Worm (Caenorhabditis elegans) whole organism, late embryonic: Measurements from ENCODE around the gene E01G6.1.

Experiments used
- ceh-22 ChIP-seq: sonication (generic microtip); optimal IDR thresholded peaks from 2 replicates; lab custom pipeline; 2017; ENCODE audit warnings: missing biosample characterization, missing genetic modification characterization
- ceh-45 ChIP-seq: fragments of 200-800 bp; sonication (Bioruptor generic); IDR thresholded peaks from 2 replicates; pipeline ENCODE4 v1.3.6; 2022; ENCODE audit warnings: missing genetic modification reagents, missing genetic modification characterization, missing compliant biosample characterization
- che-1 ChIP-seq: sonication (generic microtip); optimal IDR thresholded peaks from 2 replicates; lab custom pipeline; 2016; ENCODE audit warnings: mild to moderate bottlenecking, missing genetic modification characterization, missing compliant biosample characterization
- gmeb-2 ChIP-seq: sonication (generic microtip); optimal IDR thresholded peaks from 2 replicates; lab custom pipeline; 2016; ENCODE audit warnings: missing genetic modification characterization, inconsistent platforms, missing compliant biosample characterization
- hlh-6 ChIP-seq: sonication (generic microtip); optimal IDR thresholded peaks from 2 replicates; lab custom pipeline; 2016; ENCODE audit warnings: missing genotype, missing genetic modification characterization, missing compliant biosample characterization
- npax-4 ChIP-seq: sonication (generic microtip); optimal IDR thresholded peaks from 2 replicates; lab custom pipeline; 2016; ENCODE audit warnings: missing genetic modification characterization, missing compliant biosample characterization
- pha-2 ChIP-seq: sonication (generic microtip); optimal IDR thresholded peaks from 2 replicates; lab custom pipeline; 2017; ENCODE audit warnings: mild to moderate bottlenecking, missing genetic modification characterization, missing compliant biosample characterization
- pha-4 ChIP-seq: fragments of 150-350 bp; optimal IDR thresholded peaks from 2 replicates; lab custom pipeline; 2018; ENCODE audit warnings: missing biosample characterization, missing genetic modification reagents, missing genetic modification characterization
- ref-2 ChIP-seq: sonication (generic microtip); optimal IDR thresholded peaks from 2 replicates; lab custom pipeline; 2016; ENCODE audit warnings: missing genetic modification characterization, missing compliant biosample characterization
- tbx-2 ChIP-seq: sonication (generic microtip); optimal IDR thresholded peaks from 2 replicates; lab custom pipeline; 2016; ENCODE audit warnings: missing genetic modification characterization, missing compliant biosample characterization

DNA sequence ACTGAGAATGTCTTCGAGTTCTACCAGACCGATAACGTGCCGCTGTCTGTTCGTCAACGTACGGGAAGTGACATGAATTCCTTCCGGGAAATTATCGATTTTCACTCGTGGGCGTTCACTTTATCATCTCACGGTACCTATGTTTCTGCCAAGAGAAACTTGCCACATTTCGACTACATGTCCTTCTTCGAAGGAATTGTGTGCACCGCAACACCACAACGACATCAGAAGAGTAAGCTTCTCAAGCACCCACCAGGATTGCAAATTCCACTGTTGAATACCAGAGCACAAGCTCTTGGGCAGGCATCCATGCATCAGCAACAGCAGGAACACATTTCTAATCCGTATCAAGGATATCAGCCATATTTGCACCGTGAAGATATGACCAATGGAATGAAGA, 23.5 kb downstream of the E01G6.1 start:
- TF ChIP-seq ref-2 (tag; lab: Kevin White, UChicago) (no peak), ceh-45 (GFP tag; lab: Robert Waterston, UW) (no peak), pha-2 (no peak), tbx-2 (tag; lab: Kevin White, UChicago) (no peak), che-1 (tag; lab: Kevin White, UChicago) (no peak), npax-4 (tag; lab: Kevin White, UChicago) (no peak), ceh-22 (tag; lab: Kevin White, UChicago) (no peak), hlh-6 (tag; lab: Kevin White, UChicago) (no peak), pha-4 (tag; lab: Kevin White, UChicago) (no peak), gmeb-2 (tag; lab: Kevin White, UChicago) (no peak)
